Worm (Caenorhabditis elegans) whole organism, midembryonic: Measurements from ENCODE around the gene srg-2.

Experiments used
- cog-1 ChIP-seq: sonication (generic microtip); optimal IDR thresholded peaks from 2 replicates; lab custom pipeline; 2016; ENCODE audit warnings: missing genetic modification characterization, missing compliant biosample characterization
- ref-1 ChIP-seq: fragments of 200-800 bp; sonication (Bioruptor generic); conservative IDR thresholded peaks from 2 replicates; pipeline ENCODE4 v1.3.6; 2022; ENCODE audit warnings: missing genetic modification reagents, missing genetic modification characterization, missing compliant biosample characterization
- tab-1 ChIP-seq: fragments of 200-800 bp; sonication (Bioruptor generic); IDR thresholded peaks from 2 replicates; pipeline ENCODE4 v1.3.6; 2022; ENCODE audit warnings: missing genetic modification characterization, missing compliant biosample characterization
- ztf-23 ChIP-seq: fragments of 200-800 bp; sonication (Bioruptor generic); IDR thresholded peaks from 2 replicates; pipeline ENCODE4 v1.3.6; 2022; ENCODE audit warnings: missing genetic modification reagents, missing genetic modification characterization, missing compliant biosample characterization
- ztf-29 ChIP-seq: fragments of 200-800 bp; sonication (Bioruptor generic); IDR thresholded peaks from 2 replicates; pipeline ENCODE4 v1.3.6; 2022; ENCODE audit warnings: missing genetic modification reagents, missing genetic modification characterization, missing compliant biosample characterization

DNA sequence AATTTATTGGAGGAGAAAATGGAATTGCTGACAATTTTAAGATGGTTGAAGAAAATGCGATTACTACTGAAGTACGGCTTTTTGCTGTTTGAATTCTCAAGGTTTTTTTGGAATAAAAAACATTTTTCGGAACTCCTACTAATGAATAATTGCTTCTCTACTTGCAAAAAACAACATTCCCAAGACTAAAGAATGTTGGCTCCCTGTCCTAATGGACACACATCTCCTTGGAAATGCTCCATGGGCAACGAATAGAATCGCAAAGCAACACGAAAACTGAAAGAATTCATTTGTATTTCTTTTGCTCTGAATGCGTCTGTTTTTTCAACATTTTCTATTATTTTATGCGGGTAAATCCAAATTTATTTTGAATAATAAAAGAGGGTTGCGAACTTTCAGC, 12.9 kb upstream of the srg-2 start, which contains the start of gene C18F10.2:
- no peak for TF ChIP-seq ref-1
- TF ChIP-seq ztf-29, result no peak
- TF ChIP-seq cog-1, result no peak
- TF ChIP-seq ztf-23 (GFP tag; lab: Robert Waterston, UW), result no peak
- no peak for TF ChIP-seq tab-1
